Fruit fly (Drosophila melanogaster): ENCODE measurements around the gene CG2444.

Gene CG2444

dm6 chrX:11658181-11658842, 46.8 kb downstream of the CG2444 start (continued):
- TF ChIP-seq Smox (GFP tag; optimal IDR thresholded peaks at IDR 0.05) (no peak), Ets96B (tag; optimal IDR thresholded peaks at IDR 0.05) (peak; percentile 55), achi (GFP tag; optimal IDR thresholded peaks at IDR 0.05) (peak; percentile 65), svp (GFP tag) (peak; percentile 41), ss (GFP tag; optimal IDR thresholded peaks at IDR 0.05) (peak; percentile 32 to 41), fkh (GFP tag; optimal IDR thresholded peaks at IDR 0.05) (no peak), CG8119 (GFP tag; IDR thresholded peaks at IDR 0.05) (peak; percentile 74), Blimp-1 (GFP tag; optimal IDR thresholded peaks at IDR 0.05) (no peak), Hr4 (GFP tag; optimal IDR thresholded peaks at IDR 0.05) (peak; percentile 40), lz (GFP tag; optimal IDR thresholded peaks at IDR 0.05) (peak; percentile 9), CG34406 (GFP tag; optimal IDR thresholded peaks at IDR 0.05) (peak; percentile 63), CG10631 (GFP tag; optimal IDR thresholded peaks at IDR 0.05) (peak; percentile 65), CG3919 (GFP tag; optimal IDR thresholded peaks at IDR 0.05) (peak; percentile 52)

dm6 chrX:11657140-11657539, 48.0 kb downstream of the CG2444 start:
- peak; percentile 30 for TF ChIP-seq cyc (GFP tag; optimal IDR thresholded peaks at IDR 0.05)
- no peak for TF ChIP-seq Blimp-1 (GFP tag; optimal IDR thresholded peaks at IDR 0.05)
- peak; percentile 77 for TF ChIP-seq eg (GFP tag; IDR thresholded peaks at IDR 0.05)
- peak; percentile 40 for TF ChIP-seq fd59A (GFP tag; optimal IDR thresholded peaks at IDR 0.05)
- peak; percentile 21 for TF ChIP-seq CG6792 (GFP tag; optimal IDR thresholded peaks at IDR 0.05)
- TF ChIP-seq dsx (GFP tag; optimal IDR thresholded peaks at IDR 0.05; ENCODE audit: poor library complexity, severe bottlenecking), result peak; percentile 65
- TF ChIP-seq vri (GFP tag; optimal IDR thresholded peaks at IDR 0.05), result no peak
- 0 out of 2 replicates have a peak, but pooled peaks have one; percentile 18 for TF ChIP-seq Gug (GFP tag; IDR thresholded peaks at IDR 0.05)
- no peak for TF ChIP-seq CG6854 (GFP tag; optimal IDR thresholded peaks at IDR 0.05)
- TF ChIP-seq CG16779 (tag; optimal IDR thresholded peaks at IDR 0.05), result peak; percentile 33
- TF ChIP-seq salr (GFP tag; optimal IDR thresholded peaks at IDR 0.05), result peak in 1 of 2 experiments; percentile 65
- TF ChIP-seq pdm3 (GFP tag; optimal IDR thresholded peaks at IDR 0.05), result peak; percentile 68
- TF ChIP-seq CG10631 (GFP tag; optimal IDR thresholded peaks at IDR 0.05), result peak; percentile 69
- peak; percentile 89 for TF ChIP-seq Eip78C (GFP tag)
- no peak for TF ChIP-seq dac (GFP tag; optimal IDR thresholded peaks at IDR 0.05)
- TF ChIP-seq CG11294 (GFP tag; IDR thresholded peaks at IDR 0.05), result no peak
- TF ChIP-seq CG9139 (GFP tag; optimal IDR thresholded peaks at IDR 0.05), result peak; percentile 10
- TF ChIP-seq topi (GFP tag; optimal IDR thresholded peaks at IDR 0.05), result peak; percentile 21
- TF ChIP-seq fkh (GFP tag; optimal IDR thresholded peaks at IDR 0.05), result no peak
- TF ChIP-seq Sox15 (GFP tag; optimal IDR thresholded peaks at IDR 0.05), result no peak
- TF ChIP-seq CG7368 (GFP tag; optimal IDR thresholded peaks at IDR 0.05), result peak; percentile 34
- TF ChIP-seq CG4318 (GFP tag; optimal IDR thresholded peaks at IDR 0.05), result peak; percentile 33
- TF ChIP-seq CG6276 (GFP tag; optimal IDR thresholded peaks at IDR 0.05), result peak; percentile 59
- peak; percentile 36 for TF ChIP-seq esn (GFP tag; optimal IDR thresholded peaks at IDR 0.05)
- peak; percentile 86 for TF ChIP-seq CG15336 (GFP tag; IDR thresholded peaks at IDR 0.05)
- no peak for TF ChIP-seq Ets21C (GFP tag; optimal IDR thresholded peaks at IDR 0.05)
- TF ChIP-seq CG8632 (GFP tag; optimal IDR thresholded peaks at IDR 0.05), result peak; percentile 23
- peak; percentile 55 for TF ChIP-seq acj6 (GFP tag; optimal IDR thresholded peaks at IDR 0.05)
- peak; percentile 77 for TF ChIP-seq CG8119 (GFP tag; IDR thresholded peaks at IDR 0.05)
- peak; percentile 65 for TF ChIP-seq OdsH (GFP tag; optimal IDR thresholded peaks at IDR 0.05)
- TF ChIP-seq Hr38 (GFP tag; optimal IDR thresholded peaks at IDR 0.05), result no peak
- TF ChIP-seq CG32006 (GFP tag; optimal IDR thresholded peaks at IDR 0.05), result peak; percentile 73
- no peak for TF ChIP-seq CG11902 (GFP tag; optimal IDR thresholded peaks at IDR 0.05)
- peak; percentile 43 for TF ChIP-seq Sox14 (GFP tag; optimal IDR thresholded peaks at IDR 0.05)
- TF ChIP-seq CG3919 (GFP tag; optimal IDR thresholded peaks at IDR 0.05), result peak; percentile 61
- TF ChIP-seq Smox (GFP tag; optimal IDR thresholded peaks at IDR 0.05), result peak; percentile 19
- peak; percentile 57 for TF ChIP-seq Lpt (GFP tag; optimal IDR thresholded peaks at IDR 0.05)
- TF ChIP-seq CG34406 (GFP tag; optimal IDR thresholded peaks at IDR 0.05), result peak; percentile 21
- peak; percentile 43 for TF ChIP-seq CG6808 (GFP tag; optimal IDR thresholded peaks at IDR 0.05)
- TF ChIP-seq lz (GFP tag; optimal IDR thresholded peaks at IDR 0.05), result peak; percentile 31
- peak; percentile 16 for TF ChIP-seq Sox102F (GFP tag; optimal IDR thresholded peaks at IDR 0.05)
- TF ChIP-seq Eip93F (GFP tag; optimal IDR thresholded peaks at IDR 0.05), result no peak
- TF ChIP-seq svp (GFP tag), result peak; percentile 72
- TF ChIP-seq Hr4 (GFP tag; optimal IDR thresholded peaks at IDR 0.05), result peak; percentile 63
